Worm (Caenorhabditis elegans) whole organism, L4 larva: ENCODE data around the gene nst-1.
A peak's percentile ranks its signal among the peaks of the same experiment; 100 is the strongest.

Experiments used
- F26F4.8 ChIP-seq: fragments of 200-800 bp; sonication (Bioruptor generic); conservative IDR thresholded peaks from 2 replicates; pipeline ENCODE4 v1.3.6; 2022; ENCODE audit warnings: missing genetic modification characterization, missing compliant biosample characterization
- F37D6.2 ChIP-seq: sonication (generic microtip); optimal IDR thresholded peaks from 2 replicates; lab custom pipeline; 2016; ENCODE audit warnings: mild to moderate bottlenecking, missing genetic modification characterization, missing compliant biosample characterization
- R02D3.7 ChIP-seq: fragments of 150-350 bp; sonication (generic microtip); optimal IDR thresholded peaks from 3 replicates; lab custom pipeline; 2014; ENCODE audit warnings: missing biosample characterization, missing genetic modification characterization
- T20F7.1 ChIP-seq: fragments of 200-800 bp; sonication (Bioruptor generic); optimal IDR thresholded peaks from 2 replicates; lab custom pipeline; 2018; ENCODE audit warnings: mild to moderate bottlenecking, missing genetic modification characterization, missing compliant biosample characterization
- Y75B8A.6 ChIP-seq: fragments of 200-800 bp; sonication (Bioruptor generic); IDR thresholded peaks from 2 replicates; pipeline ENCODE4 v1.3.6; 2022; ENCODE audit warnings: missing genetic modification reagents, missing genetic modification characterization, missing compliant biosample characterization
- ZK546.5 ChIP-seq, 2 experiments: sonication (generic microtip); optimal IDR thresholded peaks; 2 replicates each; lab custom pipeline; 2017; ENCODE audit warnings: missing biosample characterization in 2 of 2, missing genetic modification characterization in 2 of 2
- ama-1 ChIP-seq: fragments of 150-350 bp; optimal IDR thresholded peaks from 2 replicates; lab custom pipeline; 2014; ENCODE audit warnings: inconsistent platforms, mixed read lengths
- ceh-28 ChIP-seq: fragments of 150-350 bp; optimal IDR thresholded peaks from 2 replicates; lab custom pipeline; 2014; ENCODE audit warnings: missing biosample characterization, missing genetic modification reagents, missing genetic modification characterization
- ceh-32 ChIP-seq: sonication (generic microtip); optimal IDR thresholded peaks from 2 replicates; lab custom pipeline; 2016; ENCODE audit warnings: mild to moderate bottlenecking, missing genetic modification characterization, missing compliant biosample characterization; ENCODE audit not compliant: poor library complexity
- ceh-82 ChIP-seq: sonication (generic microtip); optimal IDR thresholded peaks from 2 replicates; lab custom pipeline; 2017; ENCODE audit warnings: missing biosample characterization, missing genetic modification characterization
- ces-1 ChIP-seq: fragments of 150-350 bp; sonication (generic microtip); optimal IDR thresholded peaks from 4 replicates; lab custom pipeline; 2014; ENCODE audit warnings: missing biosample characterization, missing genetic modification reagents, missing genetic modification characterization
- cey-2 ChIP-seq: sonication (generic microtip); optimal IDR thresholded peaks from 3 replicates; lab custom pipeline; 2017; ENCODE audit warnings: missing genetic modification characterization, mild to moderate bottlenecking, missing compliant biosample characterization, antibody characterized with exemption, borderline replicate concordance; ENCODE audit not compliant: insufficient read depth
- ctbp-1 ChIP-seq: fragments of 200-800 bp; sonication (Bioruptor generic); IDR thresholded peaks from 2 replicates; pipeline ENCODE4 v1.3.6; 2022; ENCODE audit warnings: missing genetic modification reagents, missing genetic modification characterization, missing compliant biosample characterization
- daf-16 ChIP-seq, 3 experiments: sonication (generic microtip); optimal IDR thresholded peaks; 2 replicates each; lab custom pipeline; 2016 to 2017; ENCODE audit warnings: missing genetic modification characterization in 3 of 3, missing genetic modification reagents in 3 of 3, mild to moderate bottlenecking in 2 of 3, missing compliant biosample characterization in 2 of 3, missing biosample characterization in 1 of 3, moderate library complexity in 1 of 3
- daf-19 ChIP-seq: fragments of 200-800 bp; sonication (Bioruptor generic); conservative IDR thresholded peaks from 2 replicates; pipeline ENCODE4 v1.3.6; 2022; ENCODE audit warnings: missing genetic modification characterization, missing compliant biosample characterization
- daf-8 ChIP-seq: fragments of 200-800 bp; sonication (Bioruptor generic); IDR thresholded peaks from 2 replicates; pipeline ENCODE4 v1.3.6; 2022; ENCODE audit warnings: missing genetic modification characterization, missing compliant biosample characterization
- dmd-6 ChIP-seq: fragments of 200-800 bp; sonication (Bioruptor generic); IDR thresholded peaks from 2 replicates; pipeline ENCODE4 v1.3.6; 2022; ENCODE audit warnings: missing genetic modification reagents, missing genetic modification characterization, missing compliant biosample characterization
- dmd-8 ChIP-seq: fragments of 200-800 bp; sonication (Bioruptor generic); IDR thresholded peaks from 2 replicates; pipeline ENCODE4 v1.3.6; 2022; ENCODE audit warnings: missing genetic modification characterization, missing compliant biosample characterization
- dpl-1 ChIP-seq: fragments of 150-350 bp; optimal IDR thresholded peaks from 2 replicates; lab custom pipeline; 2014; ENCODE audit warnings: missing biosample characterization, missing genetic modification reagents, missing genetic modification characterization
- egl-27 ChIP-seq: sonication (generic microtip); optimal IDR thresholded peaks from 3 replicates; lab custom pipeline; 2017; ENCODE audit warnings: missing biosample characterization, missing genetic modification reagents, missing genetic modification characterization
- egl-43 ChIP-seq: fragments of 200-800 bp; sonication (Bioruptor generic); IDR thresholded peaks from 2 replicates; pipeline ENCODE4 v1.3.6; 2022; ENCODE audit warnings: missing genetic modification reagents, missing genetic modification characterization, missing compliant biosample characterization
- fkh-10 ChIP-seq: fragments of 150-350 bp; optimal IDR thresholded peaks from 2 replicates; lab custom pipeline; 2014; ENCODE audit warnings: missing biosample characterization, missing genetic modification reagents, missing genetic modification characterization
- fos-1 ChIP-seq: fragments of 150-350 bp; optimal IDR thresholded peaks from 2 replicates; lab custom pipeline; 2014; ENCODE audit warnings: missing biosample characterization, missing genetic modification characterization
- gei-8 ChIP-seq: fragments of 200-800 bp; sonication (Bioruptor generic); optimal IDR thresholded peaks from 2 replicates; lab custom pipeline; 2018; ENCODE audit warnings: mild to moderate bottlenecking, missing genetic modification characterization, missing compliant biosample characterization
- hlh-11 ChIP-seq: fragments of 200-800 bp; sonication (Bioruptor generic); optimal IDR thresholded peaks from 2 replicates; lab custom pipeline; 2018; ENCODE audit warnings: mild to moderate bottlenecking, missing genetic modification characterization, missing compliant biosample characterization
- hlh-30 ChIP-seq: sonication (generic microtip); optimal IDR thresholded peaks from 2 replicates; lab custom pipeline; 2017; ENCODE audit warnings: antibody characterized with exemption, mild to moderate bottlenecking, missing genetic modification characterization, missing compliant biosample characterization; ENCODE audit not compliant: insufficient read depth
- hmg-1.1 ChIP-seq: fragments of 200-800 bp; sonication (Bioruptor generic); IDR thresholded peaks from 2 replicates; pipeline ENCODE4 v1.3.6; 2022; ENCODE audit warnings: missing genetic modification reagents, missing genetic modification characterization, missing compliant biosample characterization
- lin-29 ChIP-seq: fragments of 200-800 bp; sonication (Bioruptor generic); IDR thresholded peaks from 2 replicates; pipeline ENCODE4 v1.3.6; 2022; ENCODE audit warnings: missing genetic modification reagents, missing genetic modification characterization, missing compliant biosample characterization
- lin-38 ChIP-seq: fragments of 200-800 bp; sonication (Bioruptor generic); IDR thresholded peaks from 2 replicates; pipeline ENCODE4 v1.3.6; 2022; ENCODE audit warnings: missing genetic modification reagents, missing genetic modification characterization, missing compliant biosample characterization
- lsy-2 ChIP-seq, 2 experiments: fragments of 150-350 bp in 1 of 2; sonication (generic microtip) in 1 of 2; optimal IDR thresholded peaks; 2 replicates each; lab custom pipeline; 2014 to 2017; ENCODE audit warnings: missing biosample characterization in 2 of 2, missing genetic modification characterization in 2 of 2
- madf-5 ChIP-seq, 2 experiments: fragments of 200-800 bp; sonication (Bioruptor generic); IDR thresholded peaks; 2 replicates each; pipeline ENCODE4 v1.3.6; 2022; ENCODE audit warnings: missing compliant biosample characterization in 2 of 2, missing genetic modification characterization in 2 of 2
- mdl-1 ChIP-seq, 2 experiments: fragments of 150-350 bp in 1 of 2; sonication (generic microtip) in 1 of 2; optimal IDR thresholded peaks; 2 replicates each; lab custom pipeline; 2014 to 2017; ENCODE audit warnings: missing biosample characterization in 2 of 2, missing genetic modification characterization in 2 of 2
- nhr-237 ChIP-seq: sonication (generic microtip); optimal IDR thresholded peaks from 2 replicates; lab custom pipeline; 2017; ENCODE audit warnings: missing biosample characterization, missing genetic modification characterization
- nhr-6 ChIP-seq: fragments of 150-350 bp; optimal IDR thresholded peaks from 2 replicates; lab custom pipeline; 2014; ENCODE audit warnings: missing biosample characterization, missing genetic modification characterization
- pha-4 ChIP-seq, 2 experiments: fragments of 150-350 bp in 1 of 2; fragments of 200-800 bp in 1 of 2; sonication (Bioruptor generic) in 1 of 2; IDR thresholded peaks in 1 of 2; optimal IDR thresholded peaks in 1 of 2; 2 replicates each; pipeline versions ENCODE4 v1.3.6 to Lab custom; 2014 to 2022; ENCODE audit warnings: missing genetic modification characterization in 2 of 2, missing genetic modification reagents in 2 of 2, missing biosample characterization in 1 of 2, missing compliant biosample characterization in 1 of 2
- unc-130 ChIP-seq: sonication (generic microtip); optimal IDR thresholded peaks from 2 replicates; lab custom pipeline; 2016; ENCODE audit warnings: missing genetic modification reagents, missing genetic modification characterization, missing compliant biosample characterization
- unc-62 ChIP-seq, 3 experiments: fragments of 150-350 bp in 1 of 3; sonication (generic microtip); optimal IDR thresholded peaks in 2 of 3; peaks in 1 of 3; 1 replicate in 1 of 3; 2 replicates in 2 of 3; lab custom pipeline; 2014 to 2017; ENCODE audit warnings: missing biosample characterization in 3 of 3, missing genetic modification characterization in 3 of 3, missing genetic modification reagents in 3 of 3, missing genotype in 1 of 3
- vab-7 ChIP-seq: fragments of 200-800 bp; sonication (Bioruptor generic); IDR thresholded peaks from 2 replicates; pipeline ENCODE4 v1.3.6; 2022; ENCODE audit warnings: missing genetic modification reagents, missing genetic modification characterization, missing compliant biosample characterization
- ztf-11 ChIP-seq: fragments of 150-350 bp; optimal IDR thresholded peaks from 2 replicates; lab custom pipeline; 2014; ENCODE audit warnings: missing biosample characterization, missing genetic modification characterization

nst-1 gene

DNA sequence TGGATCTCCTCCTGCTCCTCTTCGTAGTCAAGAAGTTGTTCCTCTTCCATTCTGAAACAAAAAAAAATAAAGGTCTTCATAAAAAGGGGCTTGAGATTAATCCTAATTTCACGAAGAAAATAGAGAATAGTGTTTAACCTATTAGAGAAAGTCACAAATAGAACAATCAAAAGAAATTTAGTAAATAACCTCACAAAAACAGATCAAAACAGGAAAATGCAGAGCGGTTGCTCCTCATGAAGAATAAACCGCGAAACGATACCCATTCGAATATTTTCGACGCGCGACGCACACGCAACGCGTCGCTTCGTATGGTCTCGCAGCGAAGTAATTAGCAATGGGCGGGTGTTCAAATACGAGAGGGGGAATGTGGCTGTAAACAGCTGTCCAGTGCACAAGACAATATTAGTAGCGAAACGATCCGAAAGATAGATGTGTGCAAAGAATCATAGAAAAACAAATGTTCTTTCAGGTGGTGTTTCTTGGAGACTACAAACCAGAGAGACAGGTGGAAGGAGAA is 45.9 kb upstream of the nst-1 start, which contains the start of gene hel-1 (continued):
- TF ChIP-seq daf-16 (GFP tag; optimal IDR thresholded peaks at IDR 0.05; lab: Kevin White, UChicago) (peak in 1 of 2 experiments; percentile 76), daf-16 (tag; optimal IDR thresholded peaks at IDR 0.05; lab: Kevin White, UChicago) (peak; percentile 75), T20F7.1 (GFP tag; lab: Kevin White, UChicago) (peak; percentile 63), dmd-6 (peak; percentile 41; the same call in 1 of the 2 replicates), hlh-30 (tag; lab: Kevin White, UChicago) (peak; percentile 64), ceh-82 (tag; lab: Kevin White, UChicago) (no peak), daf-19 (GFP tag; lab: Robert Waterston, UW) (no peak), vab-7 (GFP tag; lab: Robert Waterston, UW) (peak; percentile 81), egl-27 (tag; lab: Kevin White, UChicago) (no peak), ztf-11 (tag; lab: Kevin White, UChicago) (no peak), ctbp-1 (GFP tag; lab: Robert Waterston, UW) (0 out of 2 replicates have a peak, but pooled peaks have one; percentile 39), R02D3.7 (tag; lab: Kevin White, UChicago) (no peak), cey-2 (tag; lab: Kevin White, UChicago) (no peak), nhr-6 (peak; percentile 80), hmg-1.1 (GFP tag; lab: Robert Waterston, UW) (peak; percentile 69), F37D6.2 (no peak), ZK546.5 (tag; optimal IDR thresholded peaks at IDR 0.05; lab: Kevin White, UChicago) (no peak), lsy-2 (tag; optimal IDR thresholded peaks at IDR 0.05; lab: Kevin White, UChicago) (peak; percentile 42 to 88), nhr-237 (tag; lab: Kevin White, UChicago) (no peak), Y75B8A.6 (GFP tag; lab: Robert Waterston, UW) (no peak), unc-130 (GFP tag; lab: Kevin White, UChicago) (peak; percentile 60), hlh-11 (tag; lab: Kevin White, UChicago) (peak; percentile 82), dmd-8 (GFP tag; lab: Robert Waterston, UW) (no peak), ceh-28 (no peak), pha-4 (GFP tag; IDR thresholded peaks at IDR 0.05; lab: Robert Waterston, UW) (no peak), pha-4 (tag; optimal IDR thresholded peaks at IDR 0.05; lab: Kevin White, UChicago) (no peak), ces-1 (GFP tag; lab: Kevin White, UChicago) (peak; percentile 36), ama-1 (lab: Kevin White, UChicago) (peak; percentile 38), egl-43 (GFP tag; lab: Robert Waterston, UW) (peak; percentile 39; the same call in 1 of the 2 replicates), dpl-1 (GFP tag; lab: Kevin White, UChicago) (peak; percentile 91), lin-29 (GFP tag; lab: Robert Waterston, UW) (no peak), fkh-10 (GFP tag; lab: Kevin White, UChicago) (no peak), F26F4.8 (GFP tag; lab: Robert Waterston, UW) (no peak), daf-8 (GFP tag; lab: Robert Waterston, UW) (no peak), lin-38 (GFP tag; lab: Robert Waterston, UW) (no peak), ceh-32 (tag; lab: Kevin White, UChicago) (no peak), fos-1 (tag; lab: Kevin White, UChicago) (no peak), mdl-1 (tag; optimal IDR thresholded peaks at IDR 0.05; lab: Kevin White, UChicago) (peak in 1 of 2 experiments; percentile 65)

DNA sequence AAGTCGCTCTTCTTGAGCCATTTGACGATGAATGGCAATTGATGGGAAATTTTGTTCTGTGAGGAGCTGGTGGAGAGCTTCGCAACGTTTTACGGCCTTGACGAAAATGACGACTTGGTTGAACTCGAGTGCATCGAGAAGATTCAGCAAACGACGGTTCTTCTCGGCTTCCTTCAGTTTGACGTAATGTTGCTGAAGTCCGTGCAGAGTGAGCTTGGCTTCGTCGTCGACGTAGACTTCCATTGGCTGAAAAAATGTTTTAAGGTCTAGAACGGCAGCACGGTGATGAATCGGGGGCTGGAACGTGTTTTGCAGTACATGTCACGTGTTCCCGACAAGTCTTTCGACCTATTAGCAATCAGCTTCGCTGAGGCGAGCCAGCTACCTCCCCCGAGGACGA is 44.4 kb upstream of the nst-1 start:
- TF ChIP-seq unc-62 (GFP tag; optimal IDR thresholded peaks at IDR 0.05 in 1 of 2; lab: Kevin White, UChicago) (peak in 1 of 2 experiments; percentile 94), unc-62 (tag; optimal IDR thresholded peaks at IDR 0.05; lab: Kevin White, UChicago) (no peak), gei-8 (no peak), madf-5 (GFP tag; IDR thresholded peaks at IDR 0.05; lab: Robert Waterston, UW) (no peak), fos-1 (tag; lab: Kevin White, UChicago) (no peak)
